Fruit fly (Drosophila melanogaster) whole organism, embryonic: ENCODE results near the gene CG43245.
A peak's percentile ranks its signal among the peaks of the same experiment; 100 is the strongest.

Experiments
- Adf1 ChIP-seq: fragments of 200-800 bp; sonication (Bioruptor generic); IDR thresholded peaks from 2 replicates; pipeline ENCODE4 v1.3.6; 2022; ENCODE audit warnings: missing biosample characterization, missing genetic modification characterization
- CG13123 ChIP-seq: fragments of 200-800 bp; sonication (Bioruptor generic); optimal IDR thresholded peaks from 2 replicates; lab custom pipeline; 2016; ENCODE audit warnings: missing biosample characterization, missing genetic modification characterization
- CG13894 ChIP-seq: fragments of 200-800 bp; sonication (Bioruptor generic); optimal IDR thresholded peaks from 3 replicates; lab custom pipeline; 2018; ENCODE audit warnings: missing biosample characterization, mild to moderate bottlenecking, missing genetic modification characterization, moderate library complexity
- CG14860 ChIP-seq: fragments of 200-800 bp; sonication (Bioruptor generic); IDR thresholded peaks from 3 replicates; pipeline ENCODE4 v1.3.6; 2022; ENCODE audit warnings: missing biosample characterization, missing genetic modification characterization; ENCODE audit not compliant: partially characterized antibody
- CG15073 ChIP-seq: fragments of 200-800 bp; sonication (Bioruptor generic); optimal IDR thresholded peaks from 2 replicates; lab custom pipeline; 2016; ENCODE audit warnings: missing biosample characterization, missing genetic modification characterization
- CG15514 ChIP-seq: fragments of 200-800 bp; sonication (Bioruptor generic); optimal IDR thresholded peaks from 3 replicates; lab custom pipeline; 2017; ENCODE audit warnings: missing biosample characterization, missing genetic modification characterization, mild to moderate bottlenecking, moderate library complexity, missing genetic modification reagents
- CG15696 ChIP-seq: fragments of 200-800 bp; sonication (Bioruptor generic); optimal IDR thresholded peaks from 2 replicates; lab custom pipeline; 2019; ENCODE audit warnings: missing biosample characterization, mild to moderate bottlenecking, missing genetic modification characterization, moderate library complexity
- CG17186 ChIP-seq: fragments of 200-800 bp; sonication (Bioruptor generic); optimal IDR thresholded peaks from 3 replicates; lab custom pipeline; 2017; ENCODE audit warnings: missing biosample characterization, missing genetic modification reagents, missing genetic modification characterization
- CG17359 ChIP-seq: fragments of 200-800 bp; sonication (Bioruptor generic); optimal IDR thresholded peaks from 3 replicates; lab custom pipeline; 2018; ENCODE audit warnings: missing biosample characterization, mild to moderate bottlenecking, missing genetic modification characterization, moderate library complexity
- CG17568 ChIP-seq: fragments of 200-800 bp; sonication (Bioruptor generic); optimal IDR thresholded peaks from 2 replicates; lab custom pipeline; 2018; ENCODE audit warnings: missing biosample characterization, mild to moderate bottlenecking, missing genetic modification characterization, moderate library complexity
- CG1792 ChIP-seq: fragments of 200-800 bp; sonication (Bioruptor generic); optimal IDR thresholded peaks from 2 replicates; lab custom pipeline; 2016; ENCODE audit warnings: missing biosample characterization, missing genetic modification characterization
- CG2202 ChIP-seq: fragments of 200-800 bp; sonication (Bioruptor generic); optimal IDR thresholded peaks from 2 replicates; lab custom pipeline; 2018; ENCODE audit warnings: missing biosample characterization, mild to moderate bottlenecking, missing genetic modification characterization
- CG31224 ChIP-seq: fragments of 200-800 bp; sonication (Bioruptor generic); IDR thresholded peaks from 2 replicates; pipeline ENCODE4 v1.3.6; 2022; ENCODE audit warnings: missing biosample characterization, missing genetic modification characterization
- CG32767 ChIP-seq: fragments of 200-800 bp; sonication (Bioruptor generic); IDR thresholded peaks from 2 replicates; pipeline ENCODE4 v1.3.6; 2022; ENCODE audit warnings: missing biosample characterization, missing genetic modification characterization
- CG4730 ChIP-seq: fragments of 200-800 bp; sonication (Bioruptor generic); IDR thresholded peaks from 2 replicates; pipeline ENCODE4 v1.3.6; 2022; ENCODE audit warnings: missing biosample characterization, missing genetic modification characterization
- CG5953 ChIP-seq: fragments of 200-800 bp; sonication (Bioruptor generic); IDR thresholded peaks from 2 replicates; pipeline ENCODE4 v1.3.6; 2022; ENCODE audit warnings: missing biosample characterization, missing genetic modification characterization
- CG9797 ChIP-seq: fragments of 200-800 bp; sonication (Bioruptor generic); optimal IDR thresholded peaks from 3 replicates; lab custom pipeline; 2018; ENCODE audit warnings: missing biosample characterization, mild to moderate bottlenecking, missing genetic modification characterization
- Deaf1 ChIP-seq: fragments of 200-800 bp; optimal IDR thresholded peaks from 3 replicates; lab custom pipeline; 2019; ENCODE audit warnings: missing biosample characterization, mild to moderate bottlenecking, missing genetic modification characterization, moderate library complexity
- Hr51 ChIP-seq, 2 experiments: fragments of 200-800 bp; sonication (Bioruptor generic); optimal IDR thresholded peaks; 2 replicates in 1 of 2; 3 replicates in 1 of 2; lab custom pipeline; 2016 to 2018; ENCODE audit warnings: missing biosample characterization in 2 of 2, missing genetic modification characterization in 2 of 2, mild to moderate bottlenecking in 1 of 2, moderate library complexity in 1 of 2
- Hsf ChIP-seq: fragments of 200-800 bp; sonication (Bioruptor generic); optimal IDR thresholded peaks from 3 replicates; lab custom pipeline; 2016; ENCODE audit warnings: missing biosample characterization, missing genetic modification characterization
- Meics ChIP-seq: fragments of 200-800 bp; sonication (Bioruptor generic); optimal IDR thresholded peaks from 2 replicates; lab custom pipeline; 2017; ENCODE audit warnings: missing biosample characterization, mild to moderate bottlenecking, missing genetic modification characterization
- Rfx ChIP-seq: fragments of 200-800 bp; sonication (Bioruptor generic); IDR thresholded peaks from 2 replicates; pipeline ENCODE4 v1.3.6; 2022; ENCODE audit warnings: missing biosample characterization, missing genetic modification characterization
- Rx ChIP-seq: fragments of 200-800 bp; sonication (Bioruptor generic); IDR thresholded peaks from 2 replicates; pipeline ENCODE4 v1.3.6; 2022; ENCODE audit warnings: missing biosample characterization, missing genetic modification characterization
- Six4 ChIP-seq: fragments of 200-800 bp; sonication (Bioruptor generic); optimal IDR thresholded peaks from 2 replicates; lab custom pipeline; 2016; ENCODE audit warnings: missing biosample characterization, missing genetic modification characterization
- Xbp1 ChIP-seq: fragments of 200-800 bp; sonication (Bioruptor generic); optimal IDR thresholded peaks from 3 replicates; lab custom pipeline; 2016; ENCODE audit warnings: missing biosample characterization, mild to moderate bottlenecking, missing genetic modification characterization
- abd-A ChIP-seq: fragments of 200-800 bp; sonication (Bioruptor generic); optimal IDR thresholded peaks from 3 replicates; lab custom pipeline; 2019; ENCODE audit warnings: missing biosample characterization, mild to moderate bottlenecking, missing genetic modification characterization, moderate library complexity
- bab2 ChIP-seq: fragments of 200-800 bp; sonication (Bioruptor generic); optimal IDR thresholded peaks from 2 replicates; lab custom pipeline; 2016; ENCODE audit warnings: missing biosample characterization, missing genetic modification characterization
- bigmax ChIP-seq: fragments of 200-800 bp; sonication (Bioruptor generic); optimal IDR thresholded peaks from 2 replicates; lab custom pipeline; 2018; ENCODE audit warnings: missing biosample characterization, mild to moderate bottlenecking, missing genetic modification characterization
- cg ChIP-seq: fragments of 200-800 bp; sonication (Bioruptor generic); optimal IDR thresholded peaks from 3 replicates; lab custom pipeline; 2019; ENCODE audit warnings: missing biosample characterization, mild to moderate bottlenecking, missing genetic modification characterization, moderate library complexity
- chinmo ChIP-seq: fragments of 200-800 bp; sonication (Bioruptor generic); IDR thresholded peaks from 4 replicates; pipeline ENCODE4 v1.3.6; 2022; ENCODE audit warnings: missing biosample characterization, missing genetic modification characterization; ENCODE audit not compliant: partially characterized antibody
- ci ChIP-seq: fragments of 200-800 bp; sonication (Bioruptor generic); IDR thresholded peaks from 3 replicates; pipeline ENCODE4 v1.3.6; 2022; ENCODE audit warnings: missing biosample characterization, missing genetic modification characterization
- crol ChIP-seq: fragments of 200-800 bp; sonication (Bioruptor generic); IDR thresholded peaks from 2 replicates; pipeline ENCODE4 v1.3.6; 2022; ENCODE audit warnings: missing biosample characterization, missing genetic modification characterization
- crp ChIP-seq, 2 experiments: fragments of 200-800 bp; sonication (Bioruptor generic); optimal IDR thresholded peaks; 2 replicates in 1 of 2; 3 replicates in 1 of 2; lab custom pipeline; 2017; ENCODE audit warnings: missing biosample characterization in 2 of 2, missing genetic modification characterization in 2 of 2, mild to moderate bottlenecking in 1 of 2, moderate library complexity in 1 of 2
- dmrt99B ChIP-seq: fragments of 200-800 bp; sonication (Bioruptor generic); optimal IDR thresholded peaks from 2 replicates; lab custom pipeline; 2018; ENCODE audit warnings: missing biosample characterization, mild to moderate bottlenecking, missing genetic modification characterization, moderate library complexity
- gce ChIP-seq: fragments of 200-800 bp; sonication (Bioruptor generic); IDR thresholded peaks from 3 replicates; pipeline ENCODE4 v1.3.6; 2022; ENCODE audit warnings: missing biosample characterization, missing genetic modification characterization
- gt ChIP-seq: fragments of 200-800 bp; sonication (Bioruptor generic); IDR thresholded peaks from 2 replicates; pipeline ENCODE4 v1.3.6; 2022; ENCODE audit warnings: missing biosample characterization, missing genetic modification characterization
- hb ChIP-seq: fragments of 200-800 bp; sonication (Bioruptor generic); IDR thresholded peaks from 3 replicates; pipeline ENCODE4 v1.3.6; 2022; ENCODE audit warnings: missing biosample characterization, missing genetic modification characterization; ENCODE audit not compliant: partially characterized antibody
- kah ChIP-seq: fragments of 200-800 bp; sonication (Bioruptor generic); optimal IDR thresholded peaks from 2 replicates; lab custom pipeline; 2018; ENCODE audit warnings: missing biosample characterization, mild to moderate bottlenecking, missing genetic modification characterization
- ken ChIP-seq: fragments of 200-800 bp; sonication (Bioruptor generic); IDR thresholded peaks from 3 replicates; pipeline ENCODE4 v1.3.6; 2022; ENCODE audit warnings: missing biosample characterization, missing genetic modification characterization
- lab ChIP-seq: fragments of 200-800 bp; sonication (Bioruptor generic); optimal IDR thresholded peaks from 3 replicates; lab custom pipeline; 2017; ENCODE audit warnings: missing biosample characterization, missing genetic modification characterization, mild to moderate bottlenecking, moderate library complexity, missing genetic modification reagents
- lov ChIP-seq, 2 experiments: fragments of 200-800 bp in 1 of 2; fragments of >200 bp in 1 of 2; sonication (Bioruptor generic) in 1 of 2; IDR thresholded peaks in 1 of 2; optimal IDR thresholded peaks in 1 of 2; 2 replicates in 1 of 2; 3 replicates in 1 of 2; pipeline versions ENCODE4 v1.3.6 to Lab custom; 2017 to 2022; ENCODE audit warnings: missing biosample characterization in 1 of 2, missing genetic modification characterization in 1 of 2
- onecut ChIP-seq: fragments of 200-800 bp; sonication (Bioruptor generic); IDR thresholded peaks from 2 replicates; pipeline ENCODE4 v1.3.6; 2022; ENCODE audit warnings: missing biosample characterization, missing genetic modification characterization
- pnt ChIP-seq: fragments of 200-800 bp; sonication (Bioruptor generic); optimal IDR thresholded peaks from 3 replicates; lab custom pipeline; 2016; ENCODE audit warnings: missing biosample characterization, missing genetic modification characterization
- sens ChIP-seq: fragments of 200-800 bp; sonication (Bioruptor generic); peaks from one replicate; lab custom pipeline; 2016; ENCODE audit warnings: missing biosample characterization, missing genetic modification characterization
- seq ChIP-seq: fragments of 200-800 bp; sonication (Bioruptor generic); IDR thresholded peaks from 2 replicates; pipeline ENCODE4 v1.3.6; 2022; ENCODE audit warnings: missing biosample characterization, missing genetic modification characterization
- wor ChIP-seq: fragments of 200-800 bp; sonication (Bioruptor generic); IDR thresholded peaks from 2 replicates; pipeline ENCODE4 v1.3.6; 2022; ENCODE audit warnings: missing biosample characterization, missing genetic modification characterization

The CG43245 gene

dm6 chr3L:10723596-10723995, 48.1 kb upstream of the CG43245 start (continued):
- TF ChIP-seq bigmax (no peak), Xbp1 (GFP tag; lab: Kevin White, UChicago) (no peak), CG32767 (no peak), CG17359 (no peak), bab2 (GFP tag; lab: Kevin White, UChicago) (no peak), crol (GFP tag; lab: Robert Waterston, UW) (peak; percentile 27; the same call in 1 of the 2 replicates), CG15073 (no peak), abd-A (tag; lab: Kevin White, UChicago) (peak; percentile 79), gt (GFP tag; lab: Robert Waterston, UW) (no peak), CG15696 (tag; lab: Kevin White, UChicago) (no peak), CG1792 (GFP tag; lab: Kevin White, UChicago) (no peak), CG13123 (no peak)

- TF ChIP-seq abd-A (tag; lab: Kevin White, UChicago), result peak; percentile 98
- TF ChIP-seq lab (GFP tag; lab: Kevin White, UChicago), result peak; percentile 8
- TF ChIP-seq CG13894, result peak; percentile 57
- TF ChIP-seq CG14860 (GFP tag; lab: Robert Waterston, UW), result no peak
- 0 out of 2 replicates have a peak, but pooled peaks have one; percentile 19 for TF ChIP-seq Adf1
- peak; percentile 3 for TF ChIP-seq Deaf1 (tag; lab: Kevin White, UChicago)
- TF ChIP-seq sens (GFP tag; lab: Kevin White, UChicago), result peak; percentile 8
- 0 out of 4 replicates have a peak, but pooled peaks have one; percentile 24 for TF ChIP-seq chinmo
- peak; percentile 53 for TF ChIP-seq cg
- TF ChIP-seq dmrt99B (tag; lab: Kevin White, UChicago), result no peak
- no peak for TF ChIP-seq CG15514 (GFP tag; lab: Kevin White, UChicago)
- TF ChIP-seq crol (GFP tag; lab: Robert Waterston, UW), result peak; percentile 60; the same call in 1 of the 2 replicates
- peak in 1 of 2 experiments; percentile 17 for TF ChIP-seq Hr51 (GFP tag; optimal IDR thresholded peaks at IDR 0.05; lab: Kevin White, UChicago)
These were observed 46.8 kb upstream of the CG43245 start for dm6 chr3L:10724810-10725444.

- peak; percentile 83 for TF ChIP-seq crol (GFP tag; lab: Robert Waterston, UW)
- TF ChIP-seq Rfx, result 0 out of 2 replicates have a peak, but pooled peaks have one; percentile 6
- no peak for TF ChIP-seq crp (GFP tag; optimal IDR thresholded peaks at IDR 0.05; lab: Kevin White, UChicago)
- TF ChIP-seq CG5953 (GFP tag; lab: Robert Waterston, UW), result no peak
- no peak for TF ChIP-seq Meics (GFP tag; lab: Kevin White, UChicago)
- TF ChIP-seq lov (optimal IDR thresholded peaks at IDR 0.05; lab: Kevin White, UChicago), result no peak
- TF ChIP-seq lov (GFP tag; IDR thresholded peaks at IDR 0.05; lab: Robert Waterston, UW), result no peak
- TF ChIP-seq ken (GFP tag; lab: Robert Waterston, UW), result peak; percentile 10; the same call in 1 of the 3 replicates
- TF ChIP-seq CG31224 (GFP tag; lab: Robert Waterston, UW), result peak; percentile 84
- TF ChIP-seq Rx (GFP tag; lab: Robert Waterston, UW), result no peak
- no peak for TF ChIP-seq CG2202 (tag; lab: Kevin White, UChicago)
- no peak for TF ChIP-seq pnt (GFP tag; lab: Kevin White, UChicago)
- TF ChIP-seq kah, result no peak
- TF ChIP-seq CG17186 (GFP tag; lab: Kevin White, UChicago), result no peak
- no peak for TF ChIP-seq cg
- no peak for TF ChIP-seq ci (GFP tag; lab: Robert Waterston, UW)
- no peak for TF ChIP-seq seq (GFP tag; lab: Robert Waterston, UW)
- TF ChIP-seq CG9797 (GFP tag; lab: Kevin White, UChicago), result no peak
- no peak for TF ChIP-seq Six4 (GFP tag; lab: Kevin White, UChicago)
- no peak for TF ChIP-seq wor (GFP tag; lab: Robert Waterston, UW)
- TF ChIP-seq gce (GFP tag; lab: Robert Waterston, UW), result no peak
- no peak for TF ChIP-seq CG4730 (GFP tag; lab: Robert Waterston, UW)
- TF ChIP-seq hb (GFP tag; lab: Robert Waterston, UW), result no peak
- no peak for TF ChIP-seq CG17568 (GFP tag; lab: Kevin White, UChicago)
- TF ChIP-seq chinmo, result 0 out of 4 replicates have a peak, but pooled peaks have one; percentile 20
- TF ChIP-seq onecut (GFP tag; lab: Robert Waterston, UW), result no peak
- peak; percentile 85 for TF ChIP-seq abd-A (tag; lab: Kevin White, UChicago)
- TF ChIP-seq Hsf (GFP tag; lab: Kevin White, UChicago), result no peak
- peak; percentile 10 for TF ChIP-seq CG13894
These were observed 44.6 kb upstream of the CG43245 start for dm6 chr3L:10727123-10727522.
